Fruit fly (Drosophila melanogaster): ENCODE measurements around the gene Mpv17.

The Mpv17 gene

DNA sequence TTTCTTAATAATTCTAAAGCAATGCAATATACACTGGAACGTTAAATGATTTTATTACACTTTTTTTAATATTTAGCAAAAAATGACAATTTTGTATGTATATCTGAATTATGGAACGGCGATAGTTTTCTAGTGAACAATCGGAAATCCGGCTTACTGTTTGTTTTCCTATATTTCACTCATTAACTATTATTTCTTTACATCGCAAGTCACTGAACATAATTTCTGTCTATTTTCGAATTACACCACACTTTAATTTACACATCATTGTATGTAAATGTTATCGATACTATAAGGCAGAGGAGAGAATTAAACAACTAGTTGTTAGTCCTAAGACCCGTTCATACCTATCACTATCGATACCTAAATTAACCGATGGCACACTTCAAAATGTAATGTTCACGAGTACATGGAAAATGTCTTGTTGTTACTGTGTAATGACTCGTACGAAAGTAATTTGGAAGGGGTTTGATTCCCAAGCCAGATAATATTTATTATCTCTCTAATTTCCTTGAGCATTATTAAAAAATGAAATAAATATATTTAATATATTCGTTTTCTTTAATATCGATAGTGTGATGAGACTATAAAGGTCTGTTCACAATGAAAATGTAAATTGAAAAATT, 2.2 kb downstream of the Mpv17 start, which contains the start of gene PlexA (continued):
- TF ChIP-seq CG2875 (GFP tag; optimal IDR thresholded peaks at IDR 0.05) (peak; percentile 19), MTF-1 (GFP tag; optimal IDR thresholded peaks at IDR 0.05; ENCODE audit: borderline replicate concordance) (peak; percentile 59), CG8765 (GFP tag; IDR thresholded peaks at IDR 0.05) (peak; percentile 91), Gug (GFP tag; IDR thresholded peaks at IDR 0.05) (peak; percentile 96), fu2 (GFP tag; optimal IDR thresholded peaks at IDR 0.05) (peak; percentile 28), zen (tag; optimal IDR thresholded peaks at IDR 0.05) (peak; percentile 91), gsb-n (tag; optimal IDR thresholded peaks at IDR 0.05) (peak; percentile 81), lbe (GFP tag; optimal IDR thresholded peaks at IDR 0.05) (no peak), CG10321 (GFP tag; IDR thresholded peaks at IDR 0.05) (peak; percentile 65), CG15269 (tag; optimal IDR thresholded peaks at IDR 0.05) (peak; percentile 89), Lhr (GFP tag; optimal IDR thresholded peaks at IDR 0.05) (peak; percentile 84), CG6654 (GFP tag; optimal IDR thresholded peaks at IDR 0.05) (peak; percentile 52), CG10959 (GFP tag; IDR thresholded peaks at IDR 0.05) (no peak; the same call in 1 of the 2 replicates), pho (GFP tag; optimal IDR thresholded peaks at IDR 0.05) (no peak), disco-r (GFP tag; optimal IDR thresholded peaks at IDR 0.05) (peak; percentile 32), nau (GFP tag; optimal IDR thresholded peaks at IDR 0.05) (no peak), NK7.1 (GFP tag; optimal IDR thresholded peaks at IDR 0.05) (peak; percentile 12), CkIIα-i1 (GFP tag; IDR thresholded peaks at IDR 0.05) (0 out of 2 replicates have a peak, but pooled peaks have one; percentile 45), dati (GFP tag; IDR thresholded peaks at IDR 0.05) (no peak; the same call in 1 of the 2 replicates), Kr (GFP tag; optimal IDR thresholded peaks at IDR 0.05) (no peak), p53 (GFP tag; optimal IDR thresholded peaks at IDR 0.05) (peak; percentile 30), TFAM (GFP tag; optimal IDR thresholded peaks at IDR 0.05) (no peak), CG10274 (GFP tag; optimal IDR thresholded peaks at IDR 0.05) (peak; percentile 40), Sry-β (GFP tag; optimal IDR thresholded peaks at IDR 0.05) (peak; percentile 32), Six4 (GFP tag; optimal IDR thresholded peaks at IDR 0.05) (peak; percentile 73), CG8924 (tag; optimal IDR thresholded peaks at IDR 0.05) (peak; percentile 76), Trl (optimal IDR thresholded peaks at IDR 0.05) (no peak), Trl (GFP tag; optimal IDR thresholded peaks at IDR 0.05) (peak; percentile 35), CG1529 (GFP tag; optimal IDR thresholded peaks at IDR 0.05) (peak; percentile 61), cas (GFP tag; IDR thresholded peaks at IDR 0.05) (peak; percentile 87), trem (tag; optimal IDR thresholded peaks at IDR 0.05) (peak; percentile 79), al (GFP tag; IDR thresholded peaks at IDR 0.05) (peak; percentile 95), kah (GFP tag; optimal IDR thresholded peaks at IDR 0.05) (peak; percentile 17), CG10209 (GFP tag; optimal IDR thresholded peaks at IDR 0.05) (peak; percentile 88), CTCF (GFP tag; optimal IDR thresholded peaks at IDR 0.05) (no peak), CG7745 (tag; optimal IDR thresholded peaks at IDR 0.05) (no peak), CG4282 (GFP tag; optimal IDR thresholded peaks at IDR 0.05) (peak; percentile 48), jumu (GFP tag; optimal IDR thresholded peaks at IDR 0.05) (peak; percentile 16), tll (GFP tag; optimal IDR thresholded peaks at IDR 0.05) (no peak), NFAT (GFP tag; IDR thresholded peaks at IDR 0.05) (peak; percentile 95), stwl (tag; optimal IDR thresholded peaks at IDR 0.05) (peak; percentile 48), amos (GFP tag; IDR thresholded peaks at IDR 0.05; ENCODE audit: partially characterized antibody) (peak; percentile 76), CG7556 (GFP tag; optimal IDR thresholded peaks at IDR 0.05) (peak; percentile 27), CG11093 (GFP tag; IDR thresholded peaks at IDR 0.05) (peak; percentile 95), CG4820 (GFP tag; optimal IDR thresholded peaks at IDR 0.05) (peak; percentile 86), CG1603 (tag; optimal IDR thresholded peaks at IDR 0.05) (peak; percentile 94), Opbp (GFP tag; IDR thresholded peaks at IDR 0.05; ENCODE audit: partially characterized antibody) (peak; percentile 58; the same call in 2 of the 3 replicates), CG6854 (GFP tag; optimal IDR thresholded peaks at IDR 0.05) (no peak), HLHmδ (GFP tag; optimal IDR thresholded peaks at IDR 0.05) (no peak), bsh (GFP tag; optimal IDR thresholded peaks at IDR 0.05) (peak in 1 of 2 experiments; percentile 90)
